Worm (Caenorhabditis elegans) whole organism, L1 larva: ENCODE data around the gene srx-93.

ENCODE experiments used
- aly-2 ChIP-seq: fragments of 150-350 bp; optimal IDR thresholded peaks from 2 replicates; lab custom pipeline; 2014; ENCODE audit warnings: missing biosample characterization, missing genetic modification characterization
- dpl-1 ChIP-seq, 3 experiments: fragments of 150-350 bp in 2 of 3; sonication (generic microtip) in 1 of 3; optimal IDR thresholded peaks; 2 replicates each; lab custom pipeline; 2014 to 2017; ENCODE audit warnings: missing biosample characterization in 3 of 3, missing genetic modification characterization in 3 of 3, missing genetic modification reagents in 3 of 3
- fos-1 ChIP-seq: fragments of 150-350 bp; optimal IDR thresholded peaks from 2 replicates; lab custom pipeline; 2014; ENCODE audit warnings: missing biosample characterization, missing genetic modification characterization
- irx-1 ChIP-seq: sonication (generic microtip); optimal IDR thresholded peaks from 2 replicates; lab custom pipeline; 2016; ENCODE audit warnings: missing genetic modification characterization, missing compliant biosample characterization
- isw-1 ChIP-seq: fragments of 200-800 bp; sonication (Bioruptor generic); IDR thresholded peaks from 2 replicates; pipeline ENCODE4 v1.3.6; 2022; ENCODE audit warnings: missing genetic modification characterization, missing compliant biosample characterization
- lin-39 ChIP-seq: fragments of 150-350 bp; optimal IDR thresholded peaks from 2 replicates; lab custom pipeline; 2014; ENCODE audit warnings: missing biosample characterization, missing genetic modification reagents, missing genetic modification characterization
- nhr-12 ChIP-seq: sonication (generic microtip); optimal IDR thresholded peaks from 2 replicates; lab custom pipeline; 2017; ENCODE audit warnings: missing biosample characterization, missing genetic modification characterization
- nhr-237 ChIP-seq: fragments of 150-350 bp; optimal IDR thresholded peaks from 2 replicates; lab custom pipeline; 2014; ENCODE audit warnings: missing biosample characterization, missing genetic modification characterization
- skn-1 ChIP-seq: fragments of 150-350 bp; optimal IDR thresholded peaks from 2 replicates; lab custom pipeline; 2014; ENCODE audit warnings: missing biosample characterization, missing genetic modification characterization
- ztf-11 ChIP-seq, 2 experiments: sonication (generic microtip); optimal IDR thresholded peaks; 2 replicates each; lab custom pipeline; 2016 to 2017; ENCODE audit warnings: missing genetic modification characterization in 2 of 2, missing biosample characterization in 1 of 2, missing compliant biosample characterization in 1 of 2

- no peak for TF ChIP-seq aly-2 (tag; lab: Kevin White, UChicago)
- TF ChIP-seq irx-1 (tag; lab: Kevin White, UChicago): no peak
- TF ChIP-seq isw-1 (GFP tag; lab: Robert Waterston, UW): no peak
- TF ChIP-seq fos-1 (tag; lab: Kevin White, UChicago): no peak
- no peak for TF ChIP-seq ztf-11 (tag; optimal IDR thresholded peaks at IDR 0.05; lab: Kevin White, UChicago)
- TF ChIP-seq dpl-1 (GFP tag; optimal IDR thresholded peaks at IDR 0.05; lab: Kevin White, UChicago): no peak
- no peak for TF ChIP-seq nhr-237 (tag; lab: Kevin White, UChicago)
- no peak for TF ChIP-seq nhr-12
- TF ChIP-seq lin-39 (tag; lab: Kevin White, UChicago): no peak
- no peak for TF ChIP-seq skn-1 (tag; lab: Kevin White, UChicago)
Measured at ce11 chrV:3626944-3627343, 6.4 kb upstream of the srx-93 start, which contains the start of gene F59B1.4.
